Worm (Caenorhabditis elegans) whole organism, young adult: ENCODE results near the gene lgc-50.

Experiments
- B0035.1 ChIP-seq: sonication (generic microtip); optimal IDR thresholded peaks from 2 replicates; lab custom pipeline; 2016; ENCODE audit warnings: missing genetic modification characterization, mild to moderate bottlenecking, missing compliant biosample characterization, missing genotype, missing genetic modification reagents
- C06A6.2 ChIP-seq: fragments of 200-800 bp; sonication (Bioruptor generic); conservative IDR thresholded peaks from 2 replicates; pipeline ENCODE4 v1.3.6; 2022; ENCODE audit warnings: missing genetic modification characterization, missing compliant biosample characterization
- C17E4.6 ChIP-seq: fragments of 200-800 bp; sonication (Bioruptor generic); IDR thresholded peaks from 2 replicates; pipeline ENCODE4 v1.3.6; 2022; ENCODE audit warnings: missing genetic modification reagents, missing genetic modification characterization, missing compliant biosample characterization
- F22D6.2 ChIP-seq: sonication (generic microtip); optimal IDR thresholded peaks from 2 replicates; lab custom pipeline; 2016; ENCODE audit warnings: mild to moderate bottlenecking, missing genetic modification characterization, missing compliant biosample characterization
- F33H1.4 ChIP-seq: fragments of 200-800 bp; sonication (Bioruptor generic); IDR thresholded peaks from 2 replicates; pipeline ENCODE4 v1.3.6; 2022; ENCODE audit warnings: missing genetic modification reagents, missing genetic modification characterization, missing compliant biosample characterization
- F39B2.1 ChIP-seq: fragments of 200-800 bp; sonication (Bioruptor generic); IDR thresholded peaks from 2 replicates; pipeline ENCODE4 v1.3.6; 2022; ENCODE audit warnings: missing genetic modification reagents, missing genetic modification characterization, missing compliant biosample characterization
- F49E8.2 ChIP-seq: sonication (generic microtip); optimal IDR thresholded peaks from 3 replicates; lab custom pipeline; 2017; ENCODE audit warnings: missing genetic modification characterization, mild to moderate bottlenecking, missing compliant biosample characterization, antibody characterized with exemption, moderate library complexity; ENCODE audit not compliant: insufficient read depth
- F57A8.1 ChIP-seq: fragments of 200-800 bp; sonication (Bioruptor generic); optimal IDR thresholded peaks from 2 replicates; lab custom pipeline; 2018; ENCODE audit warnings: mild to moderate bottlenecking, missing genetic modification characterization, moderate library complexity, missing compliant biosample characterization
- K11D2.4 ChIP-seq: fragments of 200-800 bp; sonication (Bioruptor generic); IDR thresholded peaks from 2 replicates; pipeline ENCODE4 v1.3.6; 2022; ENCODE audit warnings: missing genetic modification reagents, missing genetic modification characterization, missing compliant biosample characterization
- Y53F4B.3 ChIP-seq: fragments of 200-800 bp; sonication (Bioruptor generic); IDR thresholded peaks from 2 replicates; pipeline ENCODE4 v1.3.6; 2022; ENCODE audit warnings: missing genetic modification reagents, missing genetic modification characterization, missing compliant biosample characterization
- Y56A3A.18 ChIP-seq: fragments of 200-800 bp; sonication (Bioruptor generic); IDR thresholded peaks from 2 replicates; pipeline ENCODE4 v1.3.6; 2022; ENCODE audit warnings: missing genetic modification reagents, missing genetic modification characterization, missing compliant biosample characterization
- Y67H2A.10 ChIP-seq: fragments of 200-800 bp; sonication (Bioruptor generic); conservative IDR thresholded peaks from 2 replicates; pipeline ENCODE4 v1.3.6; 2022; ENCODE audit warnings: missing genetic modification reagents, missing genetic modification characterization, missing compliant biosample characterization
- ZK185.1 ChIP-seq: sonication (generic microtip); optimal IDR thresholded peaks from 2 replicates; lab custom pipeline; 2016; ENCODE audit warnings: mild to moderate bottlenecking, missing genetic modification characterization, missing compliant biosample characterization; ENCODE audit not compliant: poor library complexity, severe bottlenecking
- ama-1 ChIP-seq, 3 experiments: fragments of 150-350 bp in 1 of 3; sonication (generic microtip) in 2 of 3; optimal IDR thresholded peaks; 2 replicates each; lab custom pipeline; 2014 to 2018; ENCODE audit warnings: missing biosample characterization in 2 of 3, missing genetic modification characterization in 2 of 3, missing genetic modification reagents in 2 of 3
- aptf-2 ChIP-seq: fragments of 200-800 bp; sonication (Bioruptor generic); conservative IDR thresholded peaks from 2 replicates; pipeline ENCODE4 v1.3.6; 2022; ENCODE audit warnings: missing genetic modification reagents, missing genetic modification characterization, missing compliant biosample characterization
- aptf-3 ChIP-seq: fragments of 200-800 bp; sonication (Bioruptor generic); IDR thresholded peaks from 2 replicates; pipeline ENCODE4 v1.3.6; 2022; ENCODE audit warnings: missing genetic modification characterization, missing compliant biosample characterization
- atf-7 ChIP-seq: sonication (generic microtip); optimal IDR thresholded peaks from 2 replicates; lab custom pipeline; 2017; ENCODE audit warnings: mild to moderate bottlenecking, missing genetic modification characterization, missing compliant biosample characterization
- athp-1 ChIP-seq: sonication (generic microtip); optimal IDR thresholded peaks from 2 replicates; lab custom pipeline; 2017; ENCODE audit warnings: mild to moderate bottlenecking, missing genetic modification characterization, missing compliant biosample characterization
- attf-6 ChIP-seq: fragments of 200-800 bp; sonication (Bioruptor generic); IDR thresholded peaks from 2 replicates; pipeline ENCODE4 v1.3.6; 2022; ENCODE audit warnings: missing genetic modification reagents, missing genetic modification characterization, missing compliant biosample characterization
- bed-1 ChIP-seq: fragments of 200-800 bp; sonication (Bioruptor generic); IDR thresholded peaks from 2 replicates; pipeline ENCODE4 v1.3.6; 2022; ENCODE audit warnings: missing genetic modification reagents, missing genetic modification characterization, missing compliant biosample characterization
- cebp-2 ChIP-seq: fragments of 200-800 bp; sonication (Bioruptor generic); IDR thresholded peaks from 2 replicates; pipeline ENCODE4 v1.3.6; 2022; ENCODE audit warnings: missing genetic modification characterization, missing compliant biosample characterization
- ceh-100 ChIP-seq: fragments of 200-800 bp; sonication (Bioruptor generic); IDR thresholded peaks from 2 replicates; pipeline ENCODE4 v1.3.6; 2022; ENCODE audit warnings: missing genetic modification reagents, missing genetic modification characterization, missing compliant biosample characterization
- ceh-27 ChIP-seq: fragments of 200-800 bp; sonication (Bioruptor generic); optimal IDR thresholded peaks from 2 replicates; lab custom pipeline; 2018; ENCODE audit warnings: mild to moderate bottlenecking, missing genetic modification characterization, moderate library complexity, missing compliant biosample characterization
- ceh-58 ChIP-seq: fragments of 200-800 bp; sonication (Bioruptor generic); IDR thresholded peaks from 2 replicates; pipeline ENCODE4 v1.3.6; 2022; ENCODE audit warnings: missing genetic modification characterization, missing compliant biosample characterization
- ceh-79 ChIP-seq: sonication (generic microtip); optimal IDR thresholded peaks from 2 replicates; lab custom pipeline; 2017; ENCODE audit warnings: mild to moderate bottlenecking, missing genetic modification characterization, missing compliant biosample characterization
- chd-7 ChIP-seq: sonication (generic microtip); optimal IDR thresholded peaks from 2 replicates; lab custom pipeline; 2016; ENCODE audit warnings: mild to moderate bottlenecking, missing genetic modification characterization, moderate library complexity, missing compliant biosample characterization
- die-1 ChIP-seq: sonication (generic microtip); optimal IDR thresholded peaks from 2 replicates; lab custom pipeline; 2016; ENCODE audit warnings: missing genotype, mild to moderate bottlenecking, missing genetic modification characterization, missing compliant biosample characterization
- dpl-1 ChIP-seq: fragments of 150-350 bp; optimal IDR thresholded peaks from 2 replicates; lab custom pipeline; 2014; ENCODE audit warnings: missing biosample characterization, missing genetic modification reagents, missing genetic modification characterization
- egrh-3 ChIP-seq: fragments of 200-800 bp; sonication (Bioruptor generic); IDR thresholded peaks from 2 replicates; pipeline ENCODE4 v1.3.6; 2022; ENCODE audit warnings: missing genetic modification reagents, missing genetic modification characterization, missing compliant biosample characterization
- gei-17 ChIP-seq: fragments of 200-800 bp; sonication (Bioruptor generic); optimal IDR thresholded peaks from 2 replicates; lab custom pipeline; 2018; ENCODE audit warnings: mild to moderate bottlenecking, missing genetic modification characterization, missing compliant biosample characterization
- hmg-1.2 ChIP-seq: fragments of 200-800 bp; sonication (Bioruptor generic); IDR thresholded peaks from 2 replicates; pipeline ENCODE4 v1.3.6; 2022; ENCODE audit warnings: missing genetic modification reagents, missing genetic modification characterization, missing compliant biosample characterization
- hrde-1 ChIP-seq: sonication (generic microtip); optimal IDR thresholded peaks from 2 replicates; lab custom pipeline; 2016; ENCODE audit warnings: missing genetic modification characterization, mild to moderate bottlenecking, missing compliant biosample characterization, moderate library complexity, missing genotype, missing genetic modification reagents, borderline replicate concordance
- let-607 ChIP-seq, 2 experiments: fragments of 200-800 bp in 1 of 2; sonication (Bioruptor generic) in 1 of 2; sonication (generic microtip) in 1 of 2; optimal IDR thresholded peaks; 2 replicates each; lab custom pipeline; 2016 to 2018; ENCODE audit warnings: mild to moderate bottlenecking in 2 of 2, missing compliant biosample characterization in 2 of 2, missing genetic modification characterization in 2 of 2, moderate library complexity in 2 of 2, missing genotype in 1 of 2
- lsy-27 ChIP-seq: sonication (generic microtip); optimal IDR thresholded peaks from 2 replicates; lab custom pipeline; 2017; ENCODE audit warnings: missing genetic modification characterization, mild to moderate bottlenecking, missing compliant biosample characterization, antibody characterized with exemption, missing genotype, borderline replicate concordance; ENCODE audit not compliant: insufficient read depth
- madf-10 ChIP-seq: sonication (generic microtip); optimal IDR thresholded peaks from 2 replicates; lab custom pipeline; 2016; ENCODE audit warnings: mild to moderate bottlenecking, missing genetic modification characterization, missing compliant biosample characterization
- madf-6 ChIP-seq: fragments of 200-800 bp; sonication (Bioruptor generic); IDR thresholded peaks from 2 replicates; pipeline ENCODE4 v1.3.6; 2022; ENCODE audit warnings: missing genetic modification reagents, missing genetic modification characterization, missing compliant biosample characterization
- mel-28 ChIP-seq: sonication (generic microtip); optimal IDR thresholded peaks from 2 replicates; lab custom pipeline; 2016; ENCODE audit warnings: borderline replicate concordance, mild to moderate bottlenecking, missing genetic modification characterization, missing compliant biosample characterization
- mes-4 ChIP-seq: sonication (generic microtip); optimal IDR thresholded peaks from 2 replicates; lab custom pipeline; 2016; ENCODE audit warnings: missing genotype, missing genetic modification characterization, missing compliant biosample characterization
- nfya-2 ChIP-seq: fragments of 200-800 bp; sonication (Bioruptor generic); IDR thresholded peaks from 2 replicates; pipeline ENCODE4 v1.3.6; 2022; ENCODE audit warnings: missing genetic modification reagents, missing genetic modification characterization, missing compliant biosample characterization
- nfyb-1 ChIP-seq: fragments of 200-800 bp; sonication (Bioruptor generic); IDR thresholded peaks from 2 replicates; pipeline ENCODE4 v1.3.6; 2022; ENCODE audit warnings: missing genetic modification reagents, missing genetic modification characterization, missing compliant biosample characterization
- nhr-80 ChIP-seq: sonication (generic microtip); optimal IDR thresholded peaks from 2 replicates; lab custom pipeline; 2016; ENCODE audit warnings: missing genetic modification characterization, missing compliant biosample characterization
- snpc-3.4 ChIP-seq: sonication (generic microtip); optimal IDR thresholded peaks from 2 replicates; lab custom pipeline; 2017; ENCODE audit warnings: missing genetic modification characterization, mild to moderate bottlenecking, missing compliant biosample characterization, antibody characterized with exemption, moderate library complexity, missing genotype, missing genetic modification reagents
- somi-1 ChIP-seq: fragments of 200-800 bp; sonication (Bioruptor generic); optimal IDR thresholded peaks from 2 replicates; lab custom pipeline; 2018; ENCODE audit warnings: mild to moderate bottlenecking, missing genetic modification characterization, missing compliant biosample characterization
- sptf-2 ChIP-seq: fragments of 200-800 bp; sonication (Bioruptor generic); optimal IDR thresholded peaks from 2 replicates; lab custom pipeline; 2018; ENCODE audit warnings: mild to moderate bottlenecking, missing genetic modification characterization, missing compliant biosample characterization
- unc-62 ChIP-seq: fragments of 150-350 bp; optimal IDR thresholded peaks from 2 replicates; lab custom pipeline; 2014; ENCODE audit warnings: missing biosample characterization, missing genetic modification reagents, missing genetic modification characterization
- ztf-18 ChIP-seq: sonication (generic microtip); optimal IDR thresholded peaks from 2 replicates; lab custom pipeline; 2016; ENCODE audit warnings: missing genotype, mild to moderate bottlenecking, missing genetic modification characterization, missing compliant biosample characterization
- ztf-26 ChIP-seq: sonication (generic microtip); optimal IDR thresholded peaks from 2 replicates; lab custom pipeline; 2017; ENCODE audit warnings: missing genetic modification characterization, missing compliant biosample characterization
- ztf-28 ChIP-seq: fragments of 200-800 bp; sonication (Bioruptor generic); IDR thresholded peaks from 2 replicates; pipeline ENCODE4 v1.3.6; 2022; ENCODE audit warnings: missing genetic modification reagents, missing genetic modification characterization, missing compliant biosample characterization

The lgc-50 gene

ce11 chrIII:7369394-7370024, 25.7 kb downstream of the lgc-50 start (continued):
- TF ChIP-seq ama-1 (optimal IDR thresholded peaks at IDR 0.05; lab: Kevin White, UChicago) (peak; percentile 41), ama-1 (GFP tag; optimal IDR thresholded peaks at IDR 0.05; lab: Kevin White, UChicago) (no peak), die-1 (tag; lab: Kevin White, UChicago) (no peak), F39B2.1 (GFP tag; lab: Robert Waterston, UW) (no peak), ztf-18 (tag; lab: Kevin White, UChicago) (no peak), F33H1.4 (GFP tag; lab: Robert Waterston, UW) (no peak), ceh-100 (GFP tag; lab: Robert Waterston, UW) (no peak), C17E4.6 (no peak), ZK185.1 (tag; lab: Kevin White, UChicago) (no peak), nfyb-1 (GFP tag; lab: Robert Waterston, UW) (no peak), attf-6 (GFP tag; lab: Robert Waterston, UW) (no peak), egrh-3 (GFP tag; lab: Robert Waterston, UW) (no peak), athp-1 (tag; lab: Kevin White, UChicago) (no peak), madf-10 (tag; lab: Kevin White, UChicago) (no peak), ceh-27 (GFP tag; lab: Kevin White, UChicago) (no peak), B0035.1 (tag; lab: Kevin White, UChicago) (no peak), somi-1 (GFP tag; lab: Kevin White, UChicago) (peak; percentile 34), K11D2.4 (GFP tag; lab: Robert Waterston, UW) (no peak), F22D6.2 (tag; lab: Kevin White, UChicago) (no peak), ztf-26 (tag; lab: Kevin White, UChicago) (no peak), snpc-3.4 (tag; lab: Kevin White, UChicago) (no peak), F57A8.1 (GFP tag; lab: Kevin White, UChicago) (no peak), mes-4 (no peak), hrde-1 (tag; lab: Kevin White, UChicago) (no peak), Y67H2A.10 (GFP tag; lab: Robert Waterston, UW) (no peak), lsy-27 (tag; lab: Kevin White, UChicago) (no peak), aptf-3 (GFP tag; lab: Robert Waterston, UW) (no peak), Y53F4B.3 (GFP tag; lab: Robert Waterston, UW) (no peak), atf-7 (tag; lab: Kevin White, UChicago) (no peak), chd-7 (tag; lab: Kevin White, UChicago) (peak; percentile 39), gei-17 (GFP tag; lab: Kevin White, UChicago) (no peak), mel-28 (no peak), hmg-1.2 (GFP tag; lab: Robert Waterston, UW) (no peak), aptf-2 (no peak), unc-62 (GFP tag; lab: Kevin White, UChicago) (no peak), nfya-2 (GFP tag; lab: Robert Waterston, UW) (no peak), ztf-28 (GFP tag; lab: Robert Waterston, UW) (no peak), F49E8.2 (tag; lab: Kevin White, UChicago) (no peak), Y56A3A.18 (GFP tag; lab: Robert Waterston, UW) (0 out of 2 replicates have a peak, but pooled peaks have one; percentile 47), let-607 (tag; optimal IDR thresholded peaks at IDR 0.05; lab: Kevin White, UChicago) (no peak), ceh-79 (tag; lab: Kevin White, UChicago) (no peak), bed-1 (GFP tag; lab: Robert Waterston, UW) (no peak), sptf-2 (GFP tag; lab: Kevin White, UChicago) (no peak), ceh-58 (GFP tag; lab: Robert Waterston, UW) (no peak), dpl-1 (GFP tag; lab: Kevin White, UChicago) (no peak), cebp-2 (GFP tag; lab: Robert Waterston, UW) (no peak), nhr-80 (tag; lab: Kevin White, UChicago) (no peak), madf-6 (GFP tag; lab: Robert Waterston, UW) (no peak), C06A6.2 (no peak; the same call in 1 of the 2 replicates)
